Fruit fly (Drosophila melanogaster): Measurements from ENCODE around the gene boss.

DNA sequence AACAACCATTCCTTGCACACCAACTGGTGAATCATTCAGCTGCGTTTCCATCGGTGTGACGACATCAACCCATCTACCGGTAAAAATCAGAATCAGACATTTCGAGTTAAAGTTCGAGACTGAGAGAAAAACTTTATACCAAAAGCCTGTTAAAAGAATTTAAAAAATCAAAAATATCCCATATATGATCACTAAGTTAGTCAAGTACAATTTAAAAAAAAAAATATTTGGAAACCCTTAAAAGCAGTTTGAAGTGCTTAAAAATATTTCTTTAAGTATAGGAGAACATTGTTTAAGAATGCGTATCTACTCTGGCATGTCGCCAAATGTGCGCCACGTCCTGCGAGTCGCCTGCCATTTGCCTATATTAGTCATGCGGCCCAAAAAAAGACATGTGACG is 6.7 kb downstream of the boss start:
- TF ChIP-seq CG14711 (tag; optimal IDR thresholded peaks at IDR 0.05), result no peak
- TF ChIP-seq bab1 (GFP tag; optimal IDR thresholded peaks at IDR 0.05), result no peak
- TF ChIP-seq Hr96 (GFP tag; optimal IDR thresholded peaks at IDR 0.05), result no peak
- TF ChIP-seq cnc (optimal IDR thresholded peaks at IDR 0.05), result no peak
- TF ChIP-seq CG33017 (tag; optimal IDR thresholded peaks at IDR 0.05), result no peak
- TF ChIP-seq kay (GFP tag; ENCODE audit: borderline replicate concordance), result no peak
- TF ChIP-seq Crg-1 (GFP tag; optimal IDR thresholded peaks at IDR 0.05), result no peak
- no peak for TF ChIP-seq CG11617 (GFP tag; optimal IDR thresholded peaks at IDR 0.05)
- no peak for TF ChIP-seq ovo (GFP tag; optimal IDR thresholded peaks at IDR 0.05)
- TF ChIP-seq CG1620 (GFP tag; optimal IDR thresholded peaks at IDR 0.05), result no peak
- TF ChIP-seq Mnt (GFP tag; optimal IDR thresholded peaks at IDR 0.05), result no peak
- no peak for TF ChIP-seq CG5204 (GFP tag; optimal IDR thresholded peaks at IDR 0.05)

Data from whole organism, adult.